Worm (Caenorhabditis elegans): ENCODE data around the gene C29H12.2.

The C29H12.2 gene

ce11 chrII:6103986-6104385, 19.6 kb upstream of the C29H12.2 start:
- no peak for TF ChIP-seq Y55F3AM.14 (GFP tag; optimal IDR thresholded peaks at IDR 0.05)
- no peak for TF ChIP-seq C34F6.9 (tag; optimal IDR thresholded peaks at IDR 0.05)
- no peak for TF ChIP-seq crh-2 (tag; optimal IDR thresholded peaks at IDR 0.05)
- TF ChIP-seq nhr-237 (tag; optimal IDR thresholded peaks at IDR 0.05), result no peak
- no peak for TF ChIP-seq mab-5 (tag; optimal IDR thresholded peaks at IDR 0.05)
- TF ChIP-seq lin-11 (tag; optimal IDR thresholded peaks at IDR 0.05), result no peak
- TF ChIP-seq unc-39 (tag; optimal IDR thresholded peaks at IDR 0.05), result no peak
- TF ChIP-seq nhr-21 (tag; optimal IDR thresholded peaks at IDR 0.05), result no peak
- TF ChIP-seq aly-2 (tag; optimal IDR thresholded peaks at IDR 0.05), result no peak

ce11 chrII:6107773-6108172, 15.8 kb upstream of the C29H12.2 start:
- no peak for TF ChIP-seq R02D3.7 (tag; optimal IDR thresholded peaks at IDR 0.05)
- no peak for TF ChIP-seq ztf-4 (tag; optimal IDR thresholded peaks at IDR 0.05)
- no peak for TF ChIP-seq ZK546.5 (tag; optimal IDR thresholded peaks at IDR 0.05)
- no peak for TF ChIP-seq nhr-6 (tag; optimal IDR thresholded peaks at IDR 0.05)
- TF ChIP-seq snpc-4 (tag; optimal IDR thresholded peaks at IDR 0.05), result no peak
- TF ChIP-seq nhr-11 (tag; optimal IDR thresholded peaks at IDR 0.05), result no peak
- TF ChIP-seq nhr-21 (tag; optimal IDR thresholded peaks at IDR 0.05), result no peak
- TF ChIP-seq sem-4 (tag; optimal IDR thresholded peaks at IDR 0.05), result no peak
- no peak for TF ChIP-seq ceh-16 (tag; optimal IDR thresholded peaks at IDR 0.05)
- TF ChIP-seq unc-39 (tag; optimal IDR thresholded peaks at IDR 0.05), result no peak
- no peak for TF ChIP-seq C34F6.9 (tag; optimal IDR thresholded peaks at IDR 0.05)
- no peak for TF ChIP-seq nhr-12 (tag; optimal IDR thresholded peaks at IDR 0.05)
- TF ChIP-seq egl-27 (tag; optimal IDR thresholded peaks at IDR 0.05), result no peak
- TF ChIP-seq skn-1 (tag; optimal IDR thresholded peaks at IDR 0.05), result no peak
- TF ChIP-seq zag-1 (tag; optimal IDR thresholded peaks at IDR 0.05), result no peak
- TF ChIP-seq aly-2 (tag; optimal IDR thresholded peaks at IDR 0.05), result no peak
- no peak for TF ChIP-seq sma-3 (GFP tag; optimal IDR thresholded peaks at IDR 0.05)
- TF ChIP-seq ama-1 (optimal IDR thresholded peaks at IDR 0.05), result no peak
- TF ChIP-seq elt-3 (tag; optimal IDR thresholded peaks at IDR 0.05), result no peak

- TF ChIP-seq nhr-12 (tag; optimal IDR thresholded peaks at IDR 0.05) (no peak), nhr-237 (tag; optimal IDR thresholded peaks at IDR 0.05) (no peak), alr-1 (tag; optimal IDR thresholded peaks at IDR 0.05) (no peak)
These were observed 13.6 kb upstream of the C29H12.2 start for ce11 chrII:6109989-6110388.

- TF ChIP-seq Y55F3AM.14 (GFP tag; optimal IDR thresholded peaks at IDR 0.05) (no peak), elt-1 (tag; optimal IDR thresholded peaks at IDR 0.05) (no peak), nhr-10 (tag; optimal IDR thresholded peaks at IDR 0.05) (no peak), aly-2 (tag; optimal IDR thresholded peaks at IDR 0.05) (no peak)
These were observed 10.4 kb upstream of the C29H12.2 start, which contains the start of gene heri-1 for ce11 chrII:6113187-6113586. TSS of gene heri-1 (minus strand) at chrII:6113194.

ce11 chrII:6113842-6114441, 9.7 kb upstream of the C29H12.2 start:
- no peak for TF ChIP-seq gmeb-1 (tag; optimal IDR thresholded peaks at IDR 0.05)
- peak; percentile 73 for TF ChIP-seq mab-5 (tag; optimal IDR thresholded peaks at IDR 0.05)

ce11 chrII:6115283-6115682, 8.3 kb upstream of the C29H12.2 start:
- no peak for TF ChIP-seq ceh-16 (tag; optimal IDR thresholded peaks at IDR 0.05)

ce11 chrII:6116701-6117100, 6.9 kb upstream of the C29H12.2 start:
- TF ChIP-seq gmeb-1 (tag; optimal IDR thresholded peaks at IDR 0.05) (no peak), nhr-77 (tag; optimal IDR thresholded peaks at IDR 0.05) (no peak), unc-55 (GFP tag; optimal IDR thresholded peaks at IDR 0.05) (no peak), sma-3 (GFP tag; optimal IDR thresholded peaks at IDR 0.05) (no peak), R02D3.7 (tag; optimal IDR thresholded peaks at IDR 0.05) (no peak), nhr-10 (tag; optimal IDR thresholded peaks at IDR 0.05) (no peak), egl-27 (tag; optimal IDR thresholded peaks at IDR 0.05) (no peak)

All from whole organism, L2 larva.